Worm (Caenorhabditis elegans) whole organism, L2 larva: Measurements from ENCODE around the gene C30G4.2.

Experiments used
- C34F6.9 ChIP-seq: fragments of 150-350 bp; optimal IDR thresholded peaks from 2 replicates; lab custom pipeline; 2014; ENCODE audit warnings: missing biosample characterization, missing genetic modification characterization
- R02D3.7 ChIP-seq: fragments of 150-350 bp; optimal IDR thresholded peaks from 2 replicates; lab custom pipeline; 2014; ENCODE audit warnings: missing biosample characterization, missing genetic modification characterization
- ZK546.5 ChIP-seq: sonication (generic microtip); optimal IDR thresholded peaks from 2 replicates; lab custom pipeline; 2017; ENCODE audit warnings: missing biosample characterization, missing genetic modification characterization
- alr-1 ChIP-seq: fragments of 150-350 bp; optimal IDR thresholded peaks from 2 replicates; lab custom pipeline; 2014; ENCODE audit warnings: missing biosample characterization, missing genetic modification characterization
- ama-1 ChIP-seq: fragments of 150-350 bp; optimal IDR thresholded peaks from 2 replicates; lab custom pipeline; 2018; ENCODE audit warnings: inconsistent platforms
- blmp-1 ChIP-seq: sonication (generic microtip); optimal IDR thresholded peaks from 2 replicates; lab custom pipeline; 2017; ENCODE audit warnings: missing genetic modification characterization, mild to moderate bottlenecking, missing compliant biosample characterization, antibody characterized with exemption, moderate library complexity; ENCODE audit not compliant: insufficient read depth
- ceh-16 ChIP-seq: fragments of 150-350 bp; optimal IDR thresholded peaks from 2 replicates; lab custom pipeline; 2014; ENCODE audit warnings: missing biosample characterization, missing genetic modification characterization
- crh-2 ChIP-seq: sonication (generic microtip); optimal IDR thresholded peaks from 2 replicates; lab custom pipeline; 2017; ENCODE audit warnings: missing biosample characterization, missing genetic modification characterization
- elt-1 ChIP-seq: fragments of 150-350 bp; optimal IDR thresholded peaks from 2 replicates; lab custom pipeline; 2014; ENCODE audit warnings: missing biosample characterization, missing genetic modification characterization
- elt-3 ChIP-seq: sonication (generic microtip); optimal IDR thresholded peaks from 2 replicates; lab custom pipeline; 2017; ENCODE audit warnings: missing biosample characterization, missing genetic modification characterization
- fos-1 ChIP-seq: fragments of 150-350 bp; optimal IDR thresholded peaks from 2 replicates; lab custom pipeline; 2014; ENCODE audit warnings: missing biosample characterization, missing genetic modification characterization
- gmeb-1 ChIP-seq: fragments of 150-350 bp; optimal IDR thresholded peaks from 2 replicates; lab custom pipeline; 2014; ENCODE audit warnings: missing biosample characterization, missing genetic modification characterization
- lsy-2 ChIP-seq, 2 experiments: fragments of 150-350 bp in 1 of 2; sonication (generic microtip) in 1 of 2; optimal IDR thresholded peaks; 2 replicates each; lab custom pipeline; 2014 to 2017; ENCODE audit warnings: missing biosample characterization in 2 of 2, missing genetic modification characterization in 2 of 2
- mab-5 ChIP-seq: fragments of 150-350 bp; optimal IDR thresholded peaks from 2 replicates; lab custom pipeline; 2014; ENCODE audit warnings: missing biosample characterization, missing genetic modification characterization
- mbf-1 ChIP-seq: sonication (generic microtip); optimal IDR thresholded peaks from 2 replicates; lab custom pipeline; 2017; ENCODE audit warnings: missing biosample characterization, missing genetic modification characterization
- nhr-10 ChIP-seq: sonication (generic microtip); optimal IDR thresholded peaks from 2 replicates; lab custom pipeline; 2017; ENCODE audit warnings: missing biosample characterization, missing genetic modification characterization
- nhr-11 ChIP-seq: fragments of 150-350 bp; optimal IDR thresholded peaks from 2 replicates; lab custom pipeline; 2014; ENCODE audit warnings: missing biosample characterization, missing genetic modification characterization
- nhr-129 ChIP-seq: fragments of 150-350 bp; optimal IDR thresholded peaks from 2 replicates; lab custom pipeline; 2014; ENCODE audit warnings: missing biosample characterization, missing genetic modification characterization
- nhr-21 ChIP-seq: fragments of 150-350 bp; optimal IDR thresholded peaks from 2 replicates; lab custom pipeline; 2014; ENCODE audit warnings: missing biosample characterization, missing genetic modification characterization
- nhr-23 ChIP-seq: fragments of 150-350 bp; optimal IDR thresholded peaks from 2 replicates; lab custom pipeline; 2014; ENCODE audit warnings: missing biosample characterization, missing genetic modification reagents, missing genetic modification characterization
- nhr-6 ChIP-seq: fragments of 150-350 bp; optimal IDR thresholded peaks from 2 replicates; lab custom pipeline; 2014; ENCODE audit warnings: missing biosample characterization, missing genetic modification characterization
- nhr-77 ChIP-seq: fragments of 150-350 bp; optimal IDR thresholded peaks from 2 replicates; lab custom pipeline; 2014; ENCODE audit warnings: missing biosample characterization, missing genetic modification characterization
- sem-4 ChIP-seq: fragments of 150-350 bp; optimal IDR thresholded peaks from 2 replicates; lab custom pipeline; 2014; ENCODE audit warnings: missing biosample characterization, missing genetic modification reagents, missing genetic modification characterization
- sma-3 ChIP-seq: sonication (generic microtip); optimal IDR thresholded peaks from 2 replicates; lab custom pipeline; 2016; ENCODE audit warnings: missing genetic modification reagents, missing genetic modification characterization, missing compliant biosample characterization
- sma-9 ChIP-seq, 2 experiments: fragments of 150-350 bp in 1 of 2; sonication (generic microtip) in 1 of 2; optimal IDR thresholded peaks; 2 replicates each; lab custom pipeline; 2014 to 2016; ENCODE audit warnings: missing genetic modification characterization in 2 of 2, mild to moderate bottlenecking in 1 of 2, missing biosample characterization in 1 of 2, missing compliant biosample characterization in 1 of 2, missing genetic modification reagents in 1 of 2, moderate library complexity in 1 of 2
- unc-55 ChIP-seq: fragments of 150-350 bp; sonication (generic microtip); optimal IDR thresholded peaks from 3 replicates; lab custom pipeline; 2014; ENCODE audit warnings: missing biosample characterization, missing genetic modification reagents, missing genetic modification characterization
- zag-1 ChIP-seq: fragments of 150-350 bp; optimal IDR thresholded peaks from 2 replicates; lab custom pipeline; 2014; ENCODE audit warnings: missing biosample characterization, missing genetic modification characterization
- ztf-1 ChIP-seq: fragments of 200-800 bp; sonication (Bioruptor generic); conservative IDR thresholded peaks from 2 replicates; pipeline ENCODE4 v1.3.6; 2022; ENCODE audit warnings: missing genetic modification characterization, missing compliant biosample characterization
- ztf-11 ChIP-seq: sonication (generic microtip); optimal IDR thresholded peaks from 2 replicates; lab custom pipeline; 2017; ENCODE audit warnings: missing biosample characterization, missing genetic modification characterization
- ztf-4 ChIP-seq: fragments of 150-350 bp; optimal IDR thresholded peaks from 2 replicates; lab custom pipeline; 2014; ENCODE audit warnings: missing biosample characterization, missing genetic modification characterization

Gene C30G4.2

DNA sequence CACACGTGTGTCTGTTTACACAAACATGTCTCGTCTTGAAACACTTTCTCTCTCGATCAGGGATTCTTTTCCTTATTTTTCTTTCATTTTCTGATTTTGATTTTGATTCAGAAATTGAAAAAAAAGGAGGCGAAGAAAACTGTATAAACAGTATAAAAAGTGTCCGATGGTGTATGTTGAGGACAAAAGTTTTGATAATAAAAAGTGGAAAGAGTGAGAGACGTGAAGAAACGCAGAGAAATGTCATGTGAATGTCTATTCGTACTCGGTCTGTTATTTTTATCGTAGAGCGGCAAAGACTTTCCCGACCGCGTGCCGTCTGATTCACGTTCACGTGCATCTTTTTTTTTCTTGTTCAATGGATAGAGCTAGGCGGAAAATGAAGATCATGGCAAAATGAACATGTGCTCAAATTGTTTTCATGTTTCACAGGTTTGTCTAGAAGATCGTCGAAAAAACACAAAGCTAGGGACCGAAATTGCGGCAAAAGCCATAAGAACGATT is 18.4 kb upstream of the C30G4.2 start (continued):
- TF ChIP-seq elt-3 (tag; lab: Kevin White, UChicago) (no peak), nhr-21 (tag; lab: Kevin White, UChicago) (peak; percentile 75), nhr-11 (no peak), C34F6.9 (peak; percentile 19), mbf-1 (no peak), ztf-4 (tag; lab: Kevin White, UChicago) (no peak), blmp-1 (tag; lab: Kevin White, UChicago) (peak; percentile 40), ztf-1 (no peak), crh-2 (tag; lab: Kevin White, UChicago) (peak; percentile 72), nhr-6 (tag; lab: Kevin White, UChicago) (no peak), nhr-129 (tag; lab: Kevin White, UChicago) (peak; percentile 64), ZK546.5 (tag; lab: Kevin White, UChicago) (no peak)

DNA sequence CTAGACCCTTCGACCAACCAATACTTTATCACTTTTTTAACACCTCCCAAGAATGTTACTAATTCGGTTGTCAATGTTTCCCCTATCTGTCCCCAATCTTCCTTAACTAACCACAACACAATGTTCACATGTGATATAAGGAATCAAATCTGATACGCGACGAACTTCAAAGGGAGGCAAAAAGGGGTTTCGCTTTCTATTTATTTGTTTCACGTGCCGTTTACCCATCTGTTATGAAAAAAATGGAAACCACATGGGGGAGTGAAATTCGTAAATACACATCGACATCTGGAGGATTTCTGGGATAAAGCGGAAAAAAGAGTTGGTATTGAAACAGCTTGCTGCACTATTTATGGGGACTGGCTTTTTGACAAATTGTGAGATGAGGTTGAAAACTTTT is 16.7 kb upstream of the C30G4.2 start:
- TF ChIP-seq unc-55 (GFP tag; lab: Kevin White, UChicago) (no peak), ztf-11 (tag; lab: Kevin White, UChicago) (no peak), nhr-21 (tag; lab: Kevin White, UChicago) (peak; percentile 22), sma-9 (GFP tag; optimal IDR thresholded peaks at IDR 0.05; lab: Kevin White, UChicago) (peak; percentile 57), sma-9 (tag; optimal IDR thresholded peaks at IDR 0.05; lab: Kevin White, UChicago) (no peak), ama-1 (lab: Kevin White, UChicago) (peak; percentile 6), fos-1 (tag; lab: Kevin White, UChicago) (no peak), mbf-1 (no peak), nhr-129 (tag; lab: Kevin White, UChicago) (peak; percentile 54), nhr-10 (tag; lab: Kevin White, UChicago) (no peak), nhr-23 (tag; lab: Kevin White, UChicago) (no peak), blmp-1 (tag; lab: Kevin White, UChicago) (peak; percentile 71), gmeb-1 (tag; lab: Kevin White, UChicago) (no peak), mab-5 (tag; lab: Kevin White, UChicago) (no peak), elt-3 (tag; lab: Kevin White, UChicago) (no peak), sem-4 (tag; lab: Kevin White, UChicago) (no peak), ztf-1 (no peak), sma-3 (GFP tag; lab: Kevin White, UChicago) (peak; percentile 8), crh-2 (tag; lab: Kevin White, UChicago) (peak; percentile 3)

DNA sequence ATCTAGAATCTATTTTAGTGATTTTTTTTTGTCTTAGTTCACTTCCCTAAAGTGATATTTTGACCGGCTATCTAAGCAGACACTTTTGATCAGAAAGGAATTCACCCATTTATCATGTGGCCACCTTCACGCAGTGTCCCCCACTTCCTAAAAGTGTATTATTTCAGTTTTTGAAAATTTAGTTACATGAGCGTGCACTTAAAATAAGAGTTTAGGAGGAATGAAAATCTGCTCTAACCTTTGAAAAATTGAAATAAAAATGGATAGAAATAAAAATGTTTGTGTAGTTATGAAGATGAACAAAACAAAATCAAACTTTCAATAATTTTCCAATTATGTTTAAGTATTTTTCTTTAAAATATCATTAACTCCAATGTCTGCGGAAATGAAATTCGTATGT is 14.3 kb upstream of the C30G4.2 start:
- TF ChIP-seq sma-9 (GFP tag; optimal IDR thresholded peaks at IDR 0.05; lab: Kevin White, UChicago) = no peak
- TF ChIP-seq sma-9 (tag; optimal IDR thresholded peaks at IDR 0.05; lab: Kevin White, UChicago) = no peak
- no peak for TF ChIP-seq mab-5 (tag; lab: Kevin White, UChicago)
- no peak for TF ChIP-seq ceh-16 (tag; lab: Kevin White, UChicago)

DNA sequence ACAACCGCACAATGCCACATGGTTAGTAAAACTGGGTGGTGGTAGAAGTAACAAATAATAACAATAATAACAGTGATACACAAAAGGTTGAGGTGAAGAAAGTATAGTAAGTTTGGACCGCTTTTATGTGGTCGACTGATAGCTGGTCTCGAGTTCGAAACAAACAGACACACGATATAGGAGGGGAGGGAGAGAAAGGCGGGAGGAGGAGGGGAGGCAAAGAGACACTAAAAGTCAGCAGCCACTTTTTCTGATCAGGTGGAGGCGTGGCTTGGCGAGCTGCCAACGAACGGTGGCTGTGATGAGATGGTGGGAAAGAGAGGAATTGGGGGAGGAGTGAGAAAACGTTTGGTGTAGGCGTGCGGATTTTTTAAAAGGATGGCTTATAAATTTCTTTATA is 12.9 kb upstream of the C30G4.2 start:
- TF ChIP-seq sma-9 (GFP tag; optimal IDR thresholded peaks at IDR 0.05; lab: Kevin White, UChicago) = peak; percentile 33
- TF ChIP-seq sma-9 (tag; optimal IDR thresholded peaks at IDR 0.05; lab: Kevin White, UChicago) = no peak
- no peak for TF ChIP-seq alr-1
- TF ChIP-seq nhr-129 (tag; lab: Kevin White, UChicago) = peak; percentile 59
- peak; percentile 79 for TF ChIP-seq ama-1 (lab: Kevin White, UChicago)
- no peak for TF ChIP-seq mbf-1
- peak; percentile 14 for TF ChIP-seq blmp-1 (tag; lab: Kevin White, UChicago)

DNA sequence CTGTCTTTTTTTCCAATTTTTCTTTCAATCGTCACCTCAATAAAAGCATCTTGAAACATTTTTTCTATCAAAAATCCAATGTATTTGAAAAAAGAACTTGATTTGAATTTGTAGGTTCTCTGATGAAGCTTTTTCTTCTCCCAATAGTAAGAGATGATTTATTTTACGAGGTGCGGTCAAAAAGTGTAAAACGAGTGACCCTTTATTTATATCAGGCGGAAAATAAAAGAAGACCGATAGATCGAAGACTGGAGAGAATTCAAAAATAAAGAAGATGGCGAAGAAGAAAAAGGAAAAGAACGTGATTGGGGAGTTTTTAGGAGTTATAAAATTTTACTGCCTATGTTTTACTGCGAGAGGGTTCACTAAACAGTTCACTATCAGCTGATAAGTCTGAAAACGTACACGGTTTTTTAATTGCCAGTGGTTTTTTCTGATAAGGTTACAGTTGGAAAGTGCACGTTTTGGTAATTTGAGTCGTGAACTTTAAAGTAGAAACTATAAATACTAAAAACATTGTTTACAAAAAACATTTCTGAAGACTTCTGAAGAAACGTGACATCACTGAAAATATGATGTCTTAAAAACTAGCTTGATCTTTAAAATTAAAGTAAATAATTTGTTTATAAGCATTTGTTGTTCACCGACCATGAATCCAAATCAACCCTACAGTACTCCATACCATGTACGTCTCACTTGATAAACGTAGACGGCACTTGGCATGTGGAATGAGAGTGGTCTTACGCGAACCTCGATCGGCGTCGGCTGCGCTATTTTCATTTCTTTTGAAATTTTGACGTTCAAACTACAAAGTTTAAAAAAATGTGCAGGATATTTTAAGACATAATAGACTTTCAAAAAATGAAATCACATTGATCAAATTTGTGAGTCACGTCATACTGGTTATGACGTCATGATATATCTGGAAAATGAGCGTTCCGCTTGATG is 10.7 kb upstream of the C30G4.2 start:
- TF ChIP-seq ama-1 (lab: Kevin White, UChicago) = peak; percentile 25
- peak; percentile 11 for TF ChIP-seq sem-4 (tag; lab: Kevin White, UChicago)
- TF ChIP-seq nhr-77 (tag; lab: Kevin White, UChicago) = no peak
- TF ChIP-seq sma-9 (GFP tag; optimal IDR thresholded peaks at IDR 0.05; lab: Kevin White, UChicago) = no peak
- no peak for TF ChIP-seq sma-9 (tag; optimal IDR thresholded peaks at IDR 0.05; lab: Kevin White, UChicago)
- TF ChIP-seq nhr-10 (tag; lab: Kevin White, UChicago) = no peak
- no peak for TF ChIP-seq zag-1 (tag; lab: Kevin White, UChicago)
- TF ChIP-seq nhr-129 (tag; lab: Kevin White, UChicago) = no peak
- TF ChIP-seq C34F6.9 = peak; percentile 30
- TF ChIP-seq R02D3.7 (tag; lab: Kevin White, UChicago) = no peak
- TF ChIP-seq lsy-2 (tag; optimal IDR thresholded peaks at IDR 0.05; lab: Kevin White, UChicago) = no peak
- TF ChIP-seq nhr-6 (tag; lab: Kevin White, UChicago) = peak; percentile 24
- TF ChIP-seq elt-1 = no peak
